Worm (Caenorhabditis elegans) whole organism, mixed stage, embryonic: ENCODE data around the gene sup-18.

Source experiments
- bed-3 ChIP-seq: fragments of 200-800 bp; sonication (Bioruptor generic); optimal IDR thresholded peaks from 3 replicates; lab custom pipeline; 2018; ENCODE audit warnings: mild to moderate bottlenecking, missing genetic modification characterization, moderate library complexity, missing compliant biosample characterization
- elt-1 ChIP-seq: sonication (generic microtip); optimal IDR thresholded peaks from 2 replicates; lab custom pipeline; 2017; ENCODE audit warnings: missing genetic modification characterization, mild to moderate bottlenecking, missing compliant biosample characterization, antibody characterized with exemption, moderate library complexity, borderline replicate concordance; ENCODE audit not compliant: insufficient read depth
- elt-3 ChIP-seq: fragments of 150-350 bp; optimal IDR thresholded peaks from 2 replicates; lab custom pipeline; 2014; ENCODE audit warnings: missing biosample characterization, missing genetic modification characterization
- flh-1 ChIP-seq: fragments of 200-800 bp; sonication (Bioruptor generic); optimal IDR thresholded peaks from 2 replicates; lab custom pipeline; 2018; ENCODE audit warnings: mild to moderate bottlenecking, missing genetic modification characterization, moderate library complexity, missing compliant biosample characterization
- ham-2 ChIP-seq: fragments of 200-800 bp; sonication (Bioruptor generic); optimal IDR thresholded peaks from 2 replicates; lab custom pipeline; 2018; ENCODE audit warnings: mild to moderate bottlenecking, missing genetic modification characterization, missing compliant biosample characterization
- hlh-1 ChIP-seq: fragments of 150-350 bp; optimal IDR thresholded peaks from 2 replicates; lab custom pipeline; 2014; ENCODE audit warnings: missing biosample characterization, missing genetic modification reagents, missing genetic modification characterization
- lin-13 ChIP-seq: fragments of 150-350 bp; optimal IDR thresholded peaks from 2 replicates; lab custom pipeline; 2014; ENCODE audit warnings: missing biosample characterization, missing genetic modification characterization
- nhr-2 ChIP-seq: fragments of 150-350 bp; optimal IDR thresholded peaks from 2 replicates; lab custom pipeline; 2014; ENCODE audit warnings: missing biosample characterization, missing genetic modification characterization
- snpc-4 ChIP-seq: fragments of 150-350 bp; optimal IDR thresholded peaks from 2 replicates; lab custom pipeline; 2014; ENCODE audit warnings: missing biosample characterization, missing genetic modification characterization

DNA sequence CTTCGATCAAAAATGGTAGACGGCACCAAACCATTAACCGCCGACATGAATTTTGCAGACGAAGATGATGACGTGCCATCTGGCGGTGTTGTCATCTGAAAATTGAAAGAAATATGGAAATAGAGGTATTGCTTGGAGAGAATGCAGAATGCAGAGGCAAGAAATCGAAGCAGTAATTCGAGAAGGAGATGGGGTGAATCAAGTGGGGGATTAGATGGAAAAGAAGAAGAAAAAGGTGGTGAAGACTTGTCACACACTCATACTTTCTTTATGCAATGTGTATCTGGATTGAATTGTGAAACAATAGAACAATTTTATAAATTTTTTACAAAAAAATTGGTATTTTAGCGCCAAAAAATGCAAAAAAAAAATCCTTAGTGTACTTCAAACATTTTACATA is 46.1 kb upstream of the sup-18 start, which contains the start of gene tag-250:
- TF ChIP-seq ham-2 (GFP tag; lab: Kevin White, UChicago) (no peak), lin-13 (tag; lab: Kevin White, UChicago) (no peak), nhr-2 (tag; lab: Kevin White, UChicago) (no peak), bed-3 (GFP tag; lab: Kevin White, UChicago) (no peak), flh-1 (GFP tag; lab: Kevin White, UChicago) (no peak), elt-3 (tag; lab: Kevin White, UChicago) (no peak), elt-1 (tag; lab: Kevin White, UChicago) (no peak), snpc-4 (tag; lab: Kevin White, UChicago) (no peak), hlh-1 (tag; lab: Kevin White, UChicago) (no peak)
